Worm (Caenorhabditis elegans): ENCODE results near the gene nhx-2.

The nhx-2 gene

ce11 chrII:7698406-7698805, 4.6 kb upstream of the nhx-2 start, which contains the start of gene B0495.5:
Gene B0495.5, minus strand, starts transcription at chrII:7698506.
- TF ChIP-seq rec-8 (tag; optimal IDR thresholded peaks at IDR 0.05) = no peak
- TF ChIP-seq hlh-26 (GFP tag; conservative IDR thresholded peaks at IDR 0.05) = no peak
- TF ChIP-seq mel-28 (tag; optimal IDR thresholded peaks at IDR 0.05; ENCODE audit: borderline replicate concordance) = no peak
- no peak for TF ChIP-seq lin-35 (GFP tag; optimal IDR thresholded peaks at IDR 0.05)
- no peak for TF ChIP-seq F39B2.1 (GFP tag; IDR thresholded peaks at IDR 0.05)
- TF ChIP-seq nhr-179 (tag; optimal IDR thresholded peaks at IDR 0.05) = no peak
- TF ChIP-seq pha-4 (tag; optimal IDR thresholded peaks at IDR 0.05) = no peak
- TF ChIP-seq let-607 (tag; optimal IDR thresholded peaks at IDR 0.05) = no peak
- no peak for TF ChIP-seq ztf-28 (GFP tag; IDR thresholded peaks at IDR 0.05)
- TF ChIP-seq lag-1 (GFP tag; IDR thresholded peaks at IDR 0.05) = no peak
- no peak for TF ChIP-seq zfh-2 (GFP tag; conservative IDR thresholded peaks at IDR 0.05)
- no peak for TF ChIP-seq nfyb-1 (GFP tag; IDR thresholded peaks at IDR 0.05)
- TF ChIP-seq ztf-18 (tag; optimal IDR thresholded peaks at IDR 0.05) = no peak
- TF ChIP-seq repo-1 (tag; optimal IDR thresholded peaks at IDR 0.05) = no peak
- no peak for TF ChIP-seq ama-1 (optimal IDR thresholded peaks at IDR 0.05)
- no peak for TF ChIP-seq ama-1 (GFP tag; optimal IDR thresholded peaks at IDR 0.05)
- no peak for TF ChIP-seq somi-1 (GFP tag; optimal IDR thresholded peaks at IDR 0.05)
- TF ChIP-seq F52B5.7 (tag; optimal IDR thresholded peaks at IDR 0.05) = no peak

ce11 chrII:7697156-7697555, 3.4 kb upstream of the nhx-2 start:
- TF ChIP-seq ama-1 (optimal IDR thresholded peaks at IDR 0.05) = no peak
- no peak for TF ChIP-seq ama-1 (GFP tag; optimal IDR thresholded peaks at IDR 0.05)
- no peak for TF ChIP-seq pbrm-1 (GFP tag; IDR thresholded peaks at IDR 0.05)
- TF ChIP-seq sea-2 (GFP tag; IDR thresholded peaks at IDR 0.05) = no peak
- TF ChIP-seq akir-1 (GFP tag; optimal IDR thresholded peaks at IDR 0.05) = no peak
- no peak for TF ChIP-seq lin-54 (GFP tag; optimal IDR thresholded peaks at IDR 0.05)
- no peak for TF ChIP-seq zim-3 (tag; optimal IDR thresholded peaks at IDR 0.05)
- no peak for TF ChIP-seq chd-7 (tag; optimal IDR thresholded peaks at IDR 0.05)
- TF ChIP-seq dox-1 (GFP tag; IDR thresholded peaks at IDR 0.05) = no peak
- TF ChIP-seq Y53F4B.3 (GFP tag; IDR thresholded peaks at IDR 0.05) = no peak
- TF ChIP-seq nhr-179 (tag; optimal IDR thresholded peaks at IDR 0.05) = no peak
- no peak for TF ChIP-seq him-1 (tag; optimal IDR thresholded peaks at IDR 0.05)
- TF ChIP-seq attf-6 (GFP tag; IDR thresholded peaks at IDR 0.05) = no peak
- TF ChIP-seq nfya-2 (GFP tag; IDR thresholded peaks at IDR 0.05) = no peak
- TF ChIP-seq F49E8.2 (tag; optimal IDR thresholded peaks at IDR 0.05; ENCODE audit: insufficient read depth) = no peak
- TF ChIP-seq C06A6.2 (GFP tag; conservative IDR thresholded peaks at IDR 0.05) = no peak
- no peak for TF ChIP-seq efl-1 (GFP tag; optimal IDR thresholded peaks at IDR 0.05)
- no peak for TF ChIP-seq C17E4.6 (GFP tag; IDR thresholded peaks at IDR 0.05)

- TF ChIP-seq egl-18 (GFP tag; IDR thresholded peaks at IDR 0.05) (no peak), lin-54 (GFP tag; optimal IDR thresholded peaks at IDR 0.05) (no peak), nhr-80 (tag; optimal IDR thresholded peaks at IDR 0.05) (peak; percentile 97), dpl-1 (GFP tag; optimal IDR thresholded peaks at IDR 0.05) (no peak), nfyb-1 (GFP tag; IDR thresholded peaks at IDR 0.05) (no peak), athp-1 (tag; optimal IDR thresholded peaks at IDR 0.05) (no peak), tbx-9 (tag; optimal IDR thresholded peaks at IDR 0.05; ENCODE audit: borderline replicate concordance) (no peak), hlh-12 (tag; optimal IDR thresholded peaks at IDR 0.05) (no peak), ets-4 (GFP tag; optimal IDR thresholded peaks at IDR 0.05) (peak; percentile 55), madf-8 (GFP tag; conservative IDR thresholded peaks at IDR 0.05) (no peak), let-607 (tag; optimal IDR thresholded peaks at IDR 0.05) (peak; percentile 84 to 85), pbrm-1 (GFP tag; IDR thresholded peaks at IDR 0.05) (no peak), F57A8.1 (GFP tag; optimal IDR thresholded peaks at IDR 0.05) (no peak), ceh-91 (GFP tag; IDR thresholded peaks at IDR 0.05) (no peak), D2030.7 (GFP tag; IDR thresholded peaks at IDR 0.05) (no peak)
Measured at ce11 chrII:7695636-7696035, 1.9 kb upstream of the nhx-2 start.
